Fruit fly (Drosophila melanogaster) whole organism, wandering third instar larva: ENCODE results near the gene CG33483.

Experiments used
- CrebA ChIP-seq: fragments of 200-800 bp; sonication (Bioruptor generic); optimal IDR thresholded peaks from 2 replicates; lab custom pipeline; 2016; ENCODE audit warnings: missing biosample characterization, mild to moderate bottlenecking, missing genetic modification characterization, borderline replicate concordance
- Hr83 ChIP-seq: fragments of 200-300 bp; sonication (Bioruptor generic); optimal IDR thresholded peaks from 2 replicates; lab custom pipeline; 2016; ENCODE audit warnings: missing biosample characterization, mild to moderate bottlenecking, missing genetic modification characterization, moderate library complexity; ENCODE audit not compliant: poor library complexity, severe bottlenecking
- Myc ChIP-seq: fragments of >200 bp; optimal IDR thresholded peaks from 2 replicates; lab custom pipeline; 2017
- N ChIP-seq: fragments of >200 bp; optimal IDR thresholded peaks from 2 replicates; lab custom pipeline; 2018; ENCODE audit warnings: missing biosample characterization, missing external identifiers, missing genetic modification characterization
- Rel ChIP-seq, 2 experiments: fragments of 200-800 bp; sonication (Bioruptor generic) in 1 of 2; optimal IDR thresholded peaks; 2 replicates in 1 of 2; 3 replicates in 1 of 2; lab custom pipeline; 2016 to 2019; ENCODE audit warnings: mild to moderate bottlenecking in 2 of 2, missing biosample characterization in 2 of 2, missing genetic modification characterization in 2 of 2, moderate library complexity in 1 of 2
- brk ChIP-seq: fragments of 200-800 bp; sonication (Bioruptor generic); optimal IDR thresholded peaks from 2 replicates; lab custom pipeline; 2016; ENCODE audit warnings: missing biosample characterization, mild to moderate bottlenecking, missing genetic modification characterization
- dmrt93B ChIP-seq: fragments of 200-800 bp; sonication (Bioruptor generic); optimal IDR thresholded peaks from 2 replicates; lab custom pipeline; 2018; ENCODE audit warnings: missing biosample characterization, mild to moderate bottlenecking, missing genetic modification characterization
- dsf ChIP-seq: sonication (Bioruptor generic); optimal IDR thresholded peaks from 2 replicates; lab custom pipeline; 2016; ENCODE audit warnings: missing biosample characterization, missing genetic modification characterization, borderline replicate concordance
- h ChIP-seq: fragments of 200-800 bp; sonication (Bioruptor generic); optimal IDR thresholded peaks from 3 replicates; lab custom pipeline; 2016; ENCODE audit warnings: missing biosample characterization, mild to moderate bottlenecking, missing genetic modification characterization
- pan ChIP-seq: fragments of >200 bp; optimal IDR thresholded peaks from 2 replicates; lab custom pipeline; 2017

Gene CG33483

DNA sequence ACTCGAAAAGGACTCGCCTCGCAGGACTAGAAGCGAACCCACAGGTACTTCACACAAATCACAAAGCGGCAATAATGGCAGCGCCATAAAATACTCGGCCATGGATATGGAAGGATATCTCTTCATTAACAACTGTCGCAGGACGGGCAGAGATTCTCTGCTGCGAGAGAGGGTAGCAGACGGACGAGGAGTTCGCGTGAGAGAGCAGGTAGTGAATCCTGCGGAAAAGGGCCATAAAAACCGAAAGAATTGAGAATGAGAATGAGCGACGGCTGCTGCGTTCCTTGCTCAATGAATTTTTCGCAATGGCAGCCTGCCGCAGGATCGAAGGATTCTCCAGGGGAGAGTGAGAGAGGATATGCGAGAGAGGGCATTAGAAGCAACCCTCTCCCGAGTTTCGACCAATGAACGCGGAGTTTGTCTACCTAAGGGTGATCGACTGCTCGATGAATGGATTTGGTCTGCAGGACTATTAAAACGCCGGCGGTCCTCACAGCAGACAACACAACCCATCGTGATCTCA, 50.1 kb downstream of the CG33483 start, which contains the start of gene tll:
Gene tll, plus strand, starts transcription at position 473 of the 523 bp plus-strand sequence.
- TF ChIP-seq pan (lab: Kevin White, UChicago) (no peak), Hr83 (GFP tag; lab: Kevin White, UChicago) (no peak), h (no peak), Rel (GFP tag; optimal IDR thresholded peaks at IDR 0.05; lab: Kevin White, UChicago) (no peak), Rel (tag; optimal IDR thresholded peaks at IDR 0.05; lab: Kevin White, UChicago) (no peak), brk (GFP tag; lab: Kevin White, UChicago) (no peak), Myc (lab: Kevin White, UChicago) (no peak), CrebA (no peak), dsf (no peak), N (GFP tag; lab: Kevin White, UChicago) (no peak), dmrt93B (no peak)
